Worm (Caenorhabditis elegans) whole organism, L4/young adult: Measurements from ENCODE around the gene ostb-1.

ENCODE experiments used
- W03F9.2 ChIP-seq: fragments of 150-350 bp; optimal IDR thresholded peaks from 2 replicates; lab custom pipeline; 2014; ENCODE audit warnings: missing biosample characterization, missing genetic modification characterization
- him-1 ChIP-seq: sonication (generic microtip); optimal IDR thresholded peaks from 2 replicates; lab custom pipeline; 2016; ENCODE audit warnings: missing genotype, missing genetic modification reagents, missing genetic modification characterization, missing compliant biosample characterization

ce11 chrII:7870062-7870461 is 5.8 kb downstream of the ostb-1 start, which contains the start of gene ztf-17:
- TF ChIP-seq him-1 (tag; lab: Kevin White, UChicago) (no peak), W03F9.2 (tag; lab: Kevin White, UChicago) (no peak)
